Fruit fly (Drosophila melanogaster) whole organism: ENCODE data around the gene CG32024.

ENCODE experiments used
- Dll ChIP-seq: fragments of >200 bp; optimal IDR thresholded peaks from 2 replicates; lab custom pipeline; 2017
- pan ChIP-seq: fragments of >200 bp; optimal IDR thresholded peaks from 2 replicates; lab custom pipeline; 2017
- psq ChIP-seq: fragments of >200 bp; optimal IDR thresholded peaks from 2 replicates; lab custom pipeline; 2017

- TF ChIP-seq pan = no peak
- TF ChIP-seq psq (lab: Kevin White, UChicago) = no peak
- no peak for TF ChIP-seq Dll (lab: Kevin White, UChicago)
Observed at dm6 chr3L:8830017-8830702, 22.8 kb downstream of the CG32024 start.
